Worm (Caenorhabditis elegans) whole organism, late embryonic: Measurements from ENCODE around the gene cuc-1.

Experiments
- C08G9.2 ChIP-seq: sonication (generic microtip); optimal IDR thresholded peaks from 2 replicates; lab custom pipeline; 2016; ENCODE audit warnings: mild to moderate bottlenecking, missing genetic modification characterization, moderate library complexity, missing compliant biosample characterization
- C38D4.7 ChIP-seq: fragments of 200-800 bp; sonication (Bioruptor generic); optimal IDR thresholded peaks from 2 replicates; lab custom pipeline; 2018; ENCODE audit warnings: mild to moderate bottlenecking, missing genetic modification characterization, moderate library complexity, missing compliant biosample characterization
- K02D7.2 ChIP-seq: sonication (generic microtip); optimal IDR thresholded peaks from 2 replicates; lab custom pipeline; 2017; ENCODE audit warnings: mild to moderate bottlenecking, missing genetic modification characterization, missing compliant biosample characterization
- K09A11.1 ChIP-seq: sonication (generic microtip); optimal IDR thresholded peaks from 2 replicates; lab custom pipeline; 2017; ENCODE audit warnings: antibody characterized with exemption, mild to moderate bottlenecking, missing genetic modification characterization, missing compliant biosample characterization; ENCODE audit not compliant: insufficient read depth
- Y22D7AL.16 ChIP-seq: sonication (generic microtip); optimal IDR thresholded peaks from 2 replicates; lab custom pipeline; 2016; ENCODE audit warnings: missing genetic modification characterization, missing compliant biosample characterization
- ahr-1 ChIP-seq: sonication (generic microtip); optimal IDR thresholded peaks from 2 replicates; lab custom pipeline; 2016; ENCODE audit warnings: missing genetic modification characterization, missing compliant biosample characterization
- ama-1 ChIP-seq: fragments of 150-350 bp; optimal IDR thresholded peaks from 2 replicates; lab custom pipeline; 2014
- ceh-14 ChIP-seq: sonication (generic microtip); optimal IDR thresholded peaks from 2 replicates; lab custom pipeline; 2016; ENCODE audit warnings: missing genotype, missing genetic modification characterization, missing compliant biosample characterization
- ceh-19 ChIP-seq: fragments of 200-800 bp; sonication (Bioruptor generic); optimal IDR thresholded peaks from 2 replicates; lab custom pipeline; 2018; ENCODE audit warnings: mild to moderate bottlenecking, missing genetic modification characterization, missing compliant biosample characterization
- ceh-2 ChIP-seq: sonication (generic microtip); optimal IDR thresholded peaks from 2 replicates; lab custom pipeline; 2016; ENCODE audit warnings: missing genotype, missing genetic modification characterization, missing compliant biosample characterization
- ceh-22 ChIP-seq: sonication (generic microtip); optimal IDR thresholded peaks from 2 replicates; lab custom pipeline; 2017; ENCODE audit warnings: missing biosample characterization, missing genetic modification characterization
- ceh-24 ChIP-seq: sonication (generic microtip); optimal IDR thresholded peaks from 2 replicates; lab custom pipeline; 2016; ENCODE audit warnings: mild to moderate bottlenecking, missing genetic modification characterization, missing compliant biosample characterization
- ceh-31 ChIP-seq: sonication (generic microtip); optimal IDR thresholded peaks from 2 replicates; lab custom pipeline; 2016; ENCODE audit warnings: missing genetic modification characterization, missing compliant biosample characterization
- ceh-34 ChIP-seq: sonication (generic microtip); optimal IDR thresholded peaks from 2 replicates; lab custom pipeline; 2016; ENCODE audit warnings: mild to moderate bottlenecking, missing genetic modification characterization, missing compliant biosample characterization
- ceh-45 ChIP-seq: fragments of 200-800 bp; sonication (Bioruptor generic); IDR thresholded peaks from 2 replicates; pipeline ENCODE4 v1.3.6; 2022; ENCODE audit warnings: missing genetic modification reagents, missing genetic modification characterization, missing compliant biosample characterization
- ceh-48 ChIP-seq: sonication (generic microtip); optimal IDR thresholded peaks from 2 replicates; lab custom pipeline; 2016; ENCODE audit warnings: missing genetic modification characterization, inconsistent platforms, missing compliant biosample characterization
- ceh-9 ChIP-seq: sonication (generic microtip); optimal IDR thresholded peaks from 2 replicates; lab custom pipeline; 2016; ENCODE audit warnings: mild to moderate bottlenecking, missing genetic modification characterization, inconsistent platforms, missing compliant biosample characterization
- che-1 ChIP-seq: sonication (generic microtip); optimal IDR thresholded peaks from 2 replicates; lab custom pipeline; 2016; ENCODE audit warnings: mild to moderate bottlenecking, missing genetic modification characterization, missing compliant biosample characterization
- dmd-4 ChIP-seq: sonication (generic microtip); optimal IDR thresholded peaks from 2 replicates; lab custom pipeline; 2016; ENCODE audit warnings: borderline replicate concordance, missing genetic modification characterization, missing compliant biosample characterization
- elt-2 ChIP-seq: sonication (generic microtip); optimal IDR thresholded peaks from 2 replicates; lab custom pipeline; 2016; ENCODE audit warnings: missing genetic modification reagents, missing genetic modification characterization, missing compliant biosample characterization
- ets-4 ChIP-seq: sonication (generic microtip); optimal IDR thresholded peaks from 2 replicates; lab custom pipeline; 2016; ENCODE audit warnings: missing genetic modification characterization, missing compliant biosample characterization
- fkh-6 ChIP-seq: sonication (generic microtip); optimal IDR thresholded peaks from 2 replicates; lab custom pipeline; 2016; ENCODE audit warnings: missing genetic modification characterization, missing compliant biosample characterization
- gmeb-2 ChIP-seq: sonication (generic microtip); optimal IDR thresholded peaks from 2 replicates; lab custom pipeline; 2016; ENCODE audit warnings: missing genetic modification characterization, inconsistent platforms, missing compliant biosample characterization
- hlh-13 ChIP-seq: fragments of 200-800 bp; sonication (Bioruptor generic); optimal IDR thresholded peaks from 2 replicates; lab custom pipeline; 2018; ENCODE audit warnings: mild to moderate bottlenecking, missing genetic modification characterization, missing compliant biosample characterization
- hlh-15 ChIP-seq: sonication (generic microtip); optimal IDR thresholded peaks from 2 replicates; lab custom pipeline; 2016; ENCODE audit warnings: missing genetic modification characterization, missing compliant biosample characterization
- hlh-30 ChIP-seq: sonication (generic microtip); optimal IDR thresholded peaks from 2 replicates; lab custom pipeline; 2017; ENCODE audit warnings: antibody characterized with exemption, missing genetic modification characterization, missing compliant biosample characterization; ENCODE audit not compliant: insufficient read depth
- hlh-6 ChIP-seq: sonication (generic microtip); optimal IDR thresholded peaks from 2 replicates; lab custom pipeline; 2016; ENCODE audit warnings: missing genotype, missing genetic modification characterization, missing compliant biosample characterization
- hlh-8 ChIP-seq: sonication (generic microtip); optimal IDR thresholded peaks from 2 replicates; lab custom pipeline; 2016; ENCODE audit warnings: missing genotype, missing genetic modification characterization, missing compliant biosample characterization
- lin-11 ChIP-seq: fragments of 200-800 bp; sonication (Bioruptor generic); optimal IDR thresholded peaks from 2 replicates; lab custom pipeline; 2018; ENCODE audit warnings: mild to moderate bottlenecking, missing genetic modification characterization, missing compliant biosample characterization
- madf-2 ChIP-seq: sonication (generic microtip); optimal IDR thresholded peaks from 2 replicates; lab custom pipeline; 2017; ENCODE audit warnings: missing genetic modification characterization, missing compliant biosample characterization
- mec-3 ChIP-seq: sonication (generic microtip); optimal IDR thresholded peaks from 2 replicates; lab custom pipeline; 2016; ENCODE audit warnings: borderline replicate concordance, missing genetic modification characterization, missing compliant biosample characterization
- nfya-1 ChIP-seq: sonication (generic microtip); optimal IDR thresholded peaks from 2 replicates; lab custom pipeline; 2017; ENCODE audit warnings: missing genetic modification characterization, mild to moderate bottlenecking, missing compliant biosample characterization, antibody characterized with exemption, moderate library complexity
- nhr-11 ChIP-seq: fragments of 150-350 bp; optimal IDR thresholded peaks from 2 replicates; lab custom pipeline; 2014; ENCODE audit warnings: missing biosample characterization, missing genetic modification characterization
- npax-4 ChIP-seq: sonication (generic microtip); optimal IDR thresholded peaks from 2 replicates; lab custom pipeline; 2016; ENCODE audit warnings: missing genetic modification characterization, missing compliant biosample characterization
- pag-3 ChIP-seq: sonication (generic microtip); optimal IDR thresholded peaks from 2 replicates; lab custom pipeline; 2016; ENCODE audit warnings: missing compliant biosample characterization, missing genetic modification characterization, borderline replicate concordance
- pat-9 ChIP-seq: fragments of 200-800 bp; sonication (Bioruptor generic); optimal IDR thresholded peaks from 2 replicates; lab custom pipeline; 2018; ENCODE audit warnings: mild to moderate bottlenecking, missing genetic modification characterization, moderate library complexity, missing compliant biosample characterization
- pax-1 ChIP-seq: fragments of 150-350 bp; optimal IDR thresholded peaks from 2 replicates; lab custom pipeline; 2014; ENCODE audit warnings: missing biosample characterization, missing genetic modification characterization
- pha-2 ChIP-seq: sonication (generic microtip); optimal IDR thresholded peaks from 2 replicates; lab custom pipeline; 2017; ENCODE audit warnings: mild to moderate bottlenecking, missing genetic modification characterization, missing compliant biosample characterization
- pqm-1 ChIP-seq: sonication (generic microtip); optimal IDR thresholded peaks from 2 replicates; lab custom pipeline; 2016; ENCODE audit warnings: missing genetic modification characterization, missing compliant biosample characterization
- rnt-1 ChIP-seq: sonication (generic microtip); optimal IDR thresholded peaks from 2 replicates; lab custom pipeline; 2016; ENCODE audit warnings: missing genetic modification characterization, missing compliant biosample characterization
- sox-2 ChIP-seq: fragments of 200-800 bp; sonication (Bioruptor generic); IDR thresholded peaks from 2 replicates; pipeline ENCODE4 v1.3.6; 2022; ENCODE audit warnings: missing genetic modification reagents, missing genetic modification characterization, missing compliant biosample characterization
- ttx-3 ChIP-seq: sonication (generic microtip); optimal IDR thresholded peaks from 2 replicates; lab custom pipeline; 2016; ENCODE audit warnings: missing genetic modification reagents, missing genetic modification characterization, missing compliant biosample characterization
- unc-3 ChIP-seq, 2 experiments: fragments of 200-800 bp in 1 of 2; sonication (Bioruptor generic) in 1 of 2; sonication (generic microtip) in 1 of 2; conservative IDR thresholded peaks in 1 of 2; optimal IDR thresholded peaks in 1 of 2; 2 replicates each; pipeline versions ENCODE4 v1.3.6 to Lab custom; 2016 to 2022; ENCODE audit warnings: missing compliant biosample characterization in 2 of 2, missing genetic modification characterization in 2 of 2, missing genetic modification reagents in 1 of 2
- unc-42 ChIP-seq: sonication (generic microtip); optimal IDR thresholded peaks from 2 replicates; lab custom pipeline; 2016; ENCODE audit warnings: missing genotype, missing genetic modification characterization, missing compliant biosample characterization
- zip-5 ChIP-seq: sonication (generic microtip); optimal IDR thresholded peaks from 2 replicates; lab custom pipeline; 2016; ENCODE audit warnings: missing genetic modification characterization, missing compliant biosample characterization
- ztf-16 ChIP-seq: sonication (generic microtip); optimal IDR thresholded peaks from 2 replicates; lab custom pipeline; 2017; ENCODE audit warnings: missing genetic modification characterization, missing compliant biosample characterization

The cuc-1 gene

DNA sequence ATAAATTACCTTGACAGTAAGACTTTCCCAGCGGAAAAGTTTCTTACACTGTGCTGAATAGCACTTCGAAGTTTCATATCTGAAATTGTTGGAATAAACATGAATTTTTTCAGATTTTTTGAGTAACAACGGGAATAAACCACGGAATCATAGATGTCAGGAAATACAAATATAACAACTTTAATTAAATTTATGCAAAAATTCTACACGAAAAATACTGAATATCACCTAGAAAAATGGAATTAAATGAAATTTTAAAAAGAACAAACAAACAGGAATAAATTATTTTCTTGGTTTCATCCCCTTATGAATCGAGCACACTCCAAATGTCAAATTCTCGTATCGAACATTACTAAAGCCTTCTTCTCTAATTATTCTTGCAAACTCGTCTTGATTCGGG lies 3.6 kb downstream of the cuc-1 start, which contains the start of gene tag-307:
Gene tag-307, minus strand, starts transcription at position 101 of the 400 bp plus-strand sequence.
- no peak for TF ChIP-seq nhr-11 (tag; lab: Kevin White, UChicago)
- no peak for TF ChIP-seq dmd-4 (tag; lab: Kevin White, UChicago)
- TF ChIP-seq zip-5 (tag; lab: Kevin White, UChicago) = no peak
- no peak for TF ChIP-seq hlh-30 (tag; lab: Kevin White, UChicago)
- no peak for TF ChIP-seq pax-1 (tag; lab: Kevin White, UChicago)
- TF ChIP-seq K09A11.1 (tag; lab: Kevin White, UChicago) = no peak
- TF ChIP-seq nfya-1 (tag; lab: Kevin White, UChicago) = no peak
- TF ChIP-seq hlh-6 (tag; lab: Kevin White, UChicago) = no peak
- TF ChIP-seq ztf-16 (tag; lab: Kevin White, UChicago) = no peak
- no peak for TF ChIP-seq ttx-3
- TF ChIP-seq npax-4 (tag; lab: Kevin White, UChicago) = no peak
- TF ChIP-seq mec-3 (tag; lab: Kevin White, UChicago) = no peak
- no peak for TF ChIP-seq lin-11 (tag; lab: Kevin White, UChicago)

DNA sequence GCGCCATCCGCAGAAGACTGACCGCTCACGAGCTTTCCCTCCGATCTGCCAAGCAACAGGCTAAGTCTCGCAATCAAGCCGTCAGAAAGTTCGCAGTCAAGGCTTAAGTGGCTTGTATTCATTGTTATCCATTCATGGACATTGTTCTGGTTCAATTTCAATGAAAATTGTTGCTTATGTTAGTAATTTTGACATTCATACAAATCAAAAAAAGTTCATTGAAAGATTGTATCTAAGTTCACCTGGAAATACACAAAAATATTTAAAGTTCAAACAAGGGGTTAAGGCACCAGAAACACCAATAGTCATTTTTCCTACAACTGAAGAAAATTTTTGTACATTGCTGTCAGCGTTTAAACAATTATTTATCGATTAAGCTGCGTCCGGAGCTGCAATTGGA lies 5.3 kb downstream of the cuc-1 start:
- TF ChIP-seq ztf-16 (tag; lab: Kevin White, UChicago) = no peak
- TF ChIP-seq unc-42 (tag; lab: Kevin White, UChicago) = no peak
- TF ChIP-seq dmd-4 (tag; lab: Kevin White, UChicago) = no peak
- no peak for TF ChIP-seq ceh-31 (tag; lab: Kevin White, UChicago)
- no peak for TF ChIP-seq hlh-15 (tag; lab: Kevin White, UChicago)
- TF ChIP-seq Y22D7AL.16 (tag; lab: Kevin White, UChicago) = no peak
- no peak for TF ChIP-seq sox-2
- no peak for TF ChIP-seq madf-2 (tag; lab: Kevin White, UChicago)
- TF ChIP-seq pqm-1 (tag; lab: Kevin White, UChicago) = no peak
- no peak for TF ChIP-seq K09A11.1 (tag; lab: Kevin White, UChicago)
- TF ChIP-seq ama-1 (lab: Kevin White, UChicago) = no peak
- no peak for TF ChIP-seq ahr-1
- TF ChIP-seq ceh-24 (tag; lab: Kevin White, UChicago) = no peak
- no peak for TF ChIP-seq pag-3 (tag; lab: Kevin White, UChicago)
- TF ChIP-seq unc-3 (GFP tag; conservative IDR thresholded peaks at IDR 0.05; lab: Robert Waterston, UW) = no peak
- no peak for TF ChIP-seq unc-3 (tag; optimal IDR thresholded peaks at IDR 0.05; lab: Kevin White, UChicago)
- no peak for TF ChIP-seq fkh-6
- TF ChIP-seq hlh-6 (tag; lab: Kevin White, UChicago) = no peak
- no peak for TF ChIP-seq ceh-19 (GFP tag; lab: Kevin White, UChicago)
- TF ChIP-seq C38D4.7 = no peak
- TF ChIP-seq hlh-30 (tag; lab: Kevin White, UChicago) = no peak

DNA sequence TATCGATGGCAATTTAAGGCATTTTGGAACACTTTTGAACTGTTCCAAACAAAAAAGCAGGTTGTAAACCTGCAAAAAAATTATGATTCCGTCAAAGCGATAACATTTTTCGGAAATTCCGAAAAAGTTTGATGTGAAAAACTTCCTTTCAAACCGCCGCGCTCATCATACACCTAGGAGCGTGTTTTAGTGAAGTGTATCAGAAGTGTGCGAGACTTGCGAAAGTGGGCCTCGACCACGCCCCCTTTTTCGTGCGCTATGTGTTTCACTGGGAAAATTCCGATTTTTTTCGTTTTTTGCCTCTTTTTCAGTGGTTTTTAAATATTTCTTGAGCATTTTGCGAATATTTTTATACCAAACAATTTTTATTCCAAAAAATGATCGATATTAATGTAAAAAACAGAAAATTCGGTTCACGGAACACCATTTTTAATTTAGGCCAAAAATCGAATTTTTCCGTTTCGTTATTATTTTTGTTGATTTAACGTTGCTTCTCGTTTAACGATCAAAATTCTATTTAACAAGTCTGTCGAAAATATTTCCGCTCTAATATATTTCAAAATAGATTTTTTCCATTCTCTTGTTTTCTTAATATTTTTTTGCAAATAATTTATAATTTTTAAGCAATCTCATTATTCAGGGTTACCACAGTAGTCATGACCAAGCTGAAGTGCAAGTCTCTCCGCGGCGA lies 6.1 kb downstream of the cuc-1 start, which contains the start of gene rpl-35:
Gene rpl-35, plus strand, starts transcription at position 641 of the 691 bp plus-strand sequence.
- peak; percentile 89 for TF ChIP-seq pqm-1 (tag; lab: Kevin White, UChicago)
- TF ChIP-seq elt-2 (tag; lab: Kevin White, UChicago) = peak; percentile 96
- TF ChIP-seq ceh-22 (tag; lab: Kevin White, UChicago) = peak; percentile 84
- TF ChIP-seq gmeb-2 (tag; lab: Kevin White, UChicago) = peak; percentile 78
- peak; percentile 77 for TF ChIP-seq K02D7.2 (tag; lab: Kevin White, UChicago)
- TF ChIP-seq ceh-9 (tag; lab: Kevin White, UChicago) = no peak
- peak; percentile 53 for TF ChIP-seq lin-11 (tag; lab: Kevin White, UChicago)
- peak; percentile 99 for TF ChIP-seq rnt-1 (tag; lab: Kevin White, UChicago)
- TF ChIP-seq nfya-1 (tag; lab: Kevin White, UChicago) = peak; percentile 99
- no peak for TF ChIP-seq hlh-13 (GFP tag; lab: Kevin White, UChicago)
- TF ChIP-seq ets-4 (tag; lab: Kevin White, UChicago) = peak; percentile 84
- peak; percentile 83 for TF ChIP-seq ceh-45 (GFP tag; lab: Robert Waterston, UW)
- TF ChIP-seq fkh-6 = no peak
- peak; percentile 86 for TF ChIP-seq C08G9.2 (tag; lab: Kevin White, UChicago)
- TF ChIP-seq unc-42 (tag; lab: Kevin White, UChicago) = peak; percentile 99
- TF ChIP-seq hlh-8 (tag; lab: Kevin White, UChicago) = peak; percentile 87
- TF ChIP-seq pha-2 (tag; lab: Kevin White, UChicago) = peak; percentile 57
- TF ChIP-seq pat-9 (tag; lab: Kevin White, UChicago) = peak; percentile 86
- peak; percentile 83 for TF ChIP-seq ceh-48
- peak; percentile 62 for TF ChIP-seq che-1 (tag; lab: Kevin White, UChicago)
- TF ChIP-seq ceh-31 (tag; lab: Kevin White, UChicago) = peak; percentile 98
- TF ChIP-seq ceh-2 (tag; lab: Kevin White, UChicago) = peak; percentile 81
- TF ChIP-seq ceh-14 (tag; lab: Kevin White, UChicago) = peak; percentile 97
- TF ChIP-seq ceh-34 = peak; percentile 99
